Fruit fly (Drosophila melanogaster) whole organism, adult: ENCODE measurements around the gene Mlp84B.

Experiments
- CG11617 ChIP-seq: fragments of 200-800 bp; sonication (Bioruptor generic); optimal IDR thresholded peaks from 2 replicates; lab custom pipeline; 2017; ENCODE audit warnings: mild to moderate bottlenecking, missing biosample characterization, missing genetic modification reagents, missing genetic modification characterization
- CG12768 ChIP-seq: fragments of 200-800 bp; sonication (Bioruptor generic); optimal IDR thresholded peaks from 2 replicates; lab custom pipeline; 2017; ENCODE audit warnings: missing biosample characterization, missing genetic modification characterization, mild to moderate bottlenecking, moderate library complexity, missing genetic modification reagents
- CG14711 ChIP-seq: fragments of 200-800 bp; sonication (Bioruptor generic); optimal IDR thresholded peaks from 2 replicates; lab custom pipeline; 2018; ENCODE audit warnings: missing biosample characterization, mild to moderate bottlenecking, missing genetic modification characterization, moderate library complexity
- CG1620 ChIP-seq: fragments of 200-800 bp; sonication (Bioruptor generic); optimal IDR thresholded peaks from 2 replicates; lab custom pipeline; 2016; ENCODE audit warnings: missing biosample characterization, missing genetic modification characterization
- CG33017 ChIP-seq: fragments of 200-800 bp; sonication (Bioruptor generic); optimal IDR thresholded peaks from 2 replicates; lab custom pipeline; 2018; ENCODE audit warnings: missing biosample characterization, mild to moderate bottlenecking, missing genetic modification characterization, moderate library complexity
- CG5204 ChIP-seq: fragments of 200-800 bp; sonication (Bioruptor generic); optimal IDR thresholded peaks from 2 replicates; lab custom pipeline; 2016; ENCODE audit warnings: missing biosample characterization, missing genetic modification characterization
- CG7045 ChIP-seq: fragments of 200-800 bp; sonication (Bioruptor generic); optimal IDR thresholded peaks from 2 replicates; lab custom pipeline; 2017; ENCODE audit warnings: missing biosample characterization, mild to moderate bottlenecking, missing genetic modification characterization
- CG7101 ChIP-seq: fragments of 200-800 bp; sonication (Bioruptor generic); optimal IDR thresholded peaks from 2 replicates; lab custom pipeline; 2018; ENCODE audit warnings: missing biosample characterization, mild to moderate bottlenecking, missing genetic modification characterization, moderate library complexity
- Clk ChIP-seq: fragments of 200-800 bp; sonication (Bioruptor generic); optimal IDR thresholded peaks from 2 replicates; lab custom pipeline; 2017; ENCODE audit warnings: missing biosample characterization, missing genetic modification characterization
- Crg-1 ChIP-seq: fragments of 200-800 bp; sonication (Bioruptor generic); optimal IDR thresholded peaks from 2 replicates; lab custom pipeline; 2016; ENCODE audit warnings: missing biosample characterization, missing genetic modification characterization
- Hr96 ChIP-seq: fragments of 200-800 bp; sonication (Bioruptor generic); optimal IDR thresholded peaks from 2 replicates; lab custom pipeline; 2016; ENCODE audit warnings: missing biosample characterization, missing genetic modification characterization
- Mnt ChIP-seq: fragments of 200-800 bp; sonication (Bioruptor generic); optimal IDR thresholded peaks from 2 replicates; lab custom pipeline; 2016; ENCODE audit warnings: missing biosample characterization, mild to moderate bottlenecking, missing genetic modification characterization
- bab1 ChIP-seq: fragments of 200-800 bp; sonication (Bioruptor generic); optimal IDR thresholded peaks from 3 replicates; lab custom pipeline; 2019; ENCODE audit warnings: missing biosample characterization, mild to moderate bottlenecking, missing genetic modification characterization, moderate library complexity
- cic ChIP-seq: fragments of 200-800 bp; sonication (Bioruptor generic); optimal IDR thresholded peaks from 2 replicates; lab custom pipeline; 2017; ENCODE audit warnings: missing biosample characterization, mild to moderate bottlenecking, missing genetic modification characterization, moderate library complexity
- cnc ChIP-seq, 2 experiments: fragments of >200 bp; optimal IDR thresholded peaks; 2 replicates each; lab custom pipeline; 2017
- kay ChIP-seq: fragments of 200-800 bp; sonication (Bioruptor generic); peaks from one replicate; lab custom pipeline; 2016; ENCODE audit warnings: missing biosample characterization, missing genetic modification characterization, borderline replicate concordance
- ovo ChIP-seq: fragments of 200-800 bp; sonication (Bioruptor generic); optimal IDR thresholded peaks from 2 replicates; lab custom pipeline; 2016; ENCODE audit warnings: missing biosample characterization, missing genetic modification characterization
- pad ChIP-seq: fragments of 200-800 bp; sonication (Bioruptor generic); optimal IDR thresholded peaks from 3 replicates; lab custom pipeline; 2017; ENCODE audit warnings: missing biosample characterization, missing genetic modification characterization, mild to moderate bottlenecking, moderate library complexity, missing genetic modification reagents
- tj ChIP-seq: fragments of 200-800 bp; sonication (Bioruptor generic); optimal IDR thresholded peaks from 3 replicates; lab custom pipeline; 2017; ENCODE audit warnings: missing biosample characterization, mild to moderate bottlenecking, missing genetic modification characterization, moderate library complexity
- toe ChIP-seq: fragments of 200-800 bp; sonication (Bioruptor generic); optimal IDR thresholded peaks from 2 replicates; lab custom pipeline; 2016; ENCODE audit warnings: missing biosample characterization, missing genetic modification characterization

The Mlp84B gene

dm6 chr3R:7088837-7089361, 28.6 kb downstream of the Mlp84B start:
- no peak for TF ChIP-seq CG5204
- TF ChIP-seq ovo, result peak; percentile 3

dm6 chr3R:7087904-7088303, 29.6 kb downstream of the Mlp84B start:
- TF ChIP-seq CG7045 (no peak), CG11617 (GFP tag; lab: Kevin White, UChicago) (no peak)

- TF ChIP-seq cic (GFP tag; lab: Kevin White, UChicago) (no peak), bab1 (no peak), CG7101 (tag; lab: Kevin White, UChicago) (no peak), CG7045 (no peak), CG14711 (tag; lab: Kevin White, UChicago) (no peak), CG12768 (GFP tag; lab: Kevin White, UChicago) (no peak), CG5204 (no peak), cnc (optimal IDR thresholded peaks at IDR 0.05; lab: Kevin White, UChicago) (no peak), CG33017 (tag; lab: Kevin White, UChicago) (no peak), pad (GFP tag; lab: Kevin White, UChicago) (no peak), ovo (no peak), Hr96 (GFP tag; lab: Kevin White, UChicago) (no peak), Mnt (GFP tag; lab: Kevin White, UChicago) (no peak), Clk (no peak)
These were observed 30.4 kb downstream of the Mlp84B start for dm6 chr3R:7087201-7087505.

- TF ChIP-seq CG14711 (tag; lab: Kevin White, UChicago) (peak; percentile 51), tj (GFP tag; lab: Kevin White, UChicago) (peak; percentile 73), pad (GFP tag; lab: Kevin White, UChicago) (no peak), CG5204 (no peak), bab1 (peak; percentile 79), Mnt (GFP tag; lab: Kevin White, UChicago) (peak; percentile 91), toe (GFP tag; lab: Kevin White, UChicago) (no peak), CG1620 (GFP tag; lab: Kevin White, UChicago) (peak; percentile 59), CG7101 (tag; lab: Kevin White, UChicago) (peak; percentile 61), Hr96 (GFP tag; lab: Kevin White, UChicago) (peak; percentile 80), Crg-1 (GFP tag; lab: Kevin White, UChicago) (peak; percentile 84), CG12768 (GFP tag; lab: Kevin White, UChicago) (peak; percentile 43), ovo (no peak), CG11617 (GFP tag; lab: Kevin White, UChicago) (peak; percentile 73), Clk (no peak), CG33017 (tag; lab: Kevin White, UChicago) (peak; percentile 66), cic (GFP tag; lab: Kevin White, UChicago) (peak; percentile 86), kay (GFP tag; lab: Kevin White, UChicago) (no peak), cnc (optimal IDR thresholded peaks at IDR 0.05; lab: Kevin White, UChicago) (peak in 1 of 2 experiments; percentile 10), CG7045 (peak; percentile 37)
These were observed 30.9 kb downstream of the Mlp84B start, which contains the start of gene alphaTub84B for dm6 chr3R:7086377-7087200. alphaTub84B (plus strand) TSS chr3R:7086599.

DNA sequence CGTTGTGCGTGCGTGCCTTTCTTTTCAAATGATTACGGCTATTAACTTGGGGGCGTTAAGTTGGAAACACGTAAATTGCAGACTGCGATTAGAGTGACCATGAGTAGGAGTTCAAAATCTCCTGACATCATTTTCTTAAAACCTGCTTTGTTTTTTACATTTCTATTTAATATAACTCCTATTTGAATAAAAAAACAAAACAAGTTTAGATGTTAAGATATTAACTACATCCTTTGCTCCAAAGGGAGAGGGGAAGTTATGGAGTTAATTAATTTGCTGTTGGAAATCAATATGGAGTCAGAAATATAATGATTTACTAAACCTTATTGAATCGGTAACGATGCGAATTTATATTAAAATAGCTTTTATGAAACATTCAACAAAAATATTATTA, 31.6 kb downstream of the Mlp84B start, which contains the start of gene Tailor:
Gene Tailor (minus strand): TSS at position 101 of the 394 bp plus-strand sequence.
- TF ChIP-seq bab1 (no peak), CG33017 (tag; lab: Kevin White, UChicago) (no peak), CG5204 (no peak), CG7101 (tag; lab: Kevin White, UChicago) (no peak), Hr96 (GFP tag; lab: Kevin White, UChicago) (no peak), pad (GFP tag; lab: Kevin White, UChicago) (no peak), toe (GFP tag; lab: Kevin White, UChicago) (no peak)

DNA sequence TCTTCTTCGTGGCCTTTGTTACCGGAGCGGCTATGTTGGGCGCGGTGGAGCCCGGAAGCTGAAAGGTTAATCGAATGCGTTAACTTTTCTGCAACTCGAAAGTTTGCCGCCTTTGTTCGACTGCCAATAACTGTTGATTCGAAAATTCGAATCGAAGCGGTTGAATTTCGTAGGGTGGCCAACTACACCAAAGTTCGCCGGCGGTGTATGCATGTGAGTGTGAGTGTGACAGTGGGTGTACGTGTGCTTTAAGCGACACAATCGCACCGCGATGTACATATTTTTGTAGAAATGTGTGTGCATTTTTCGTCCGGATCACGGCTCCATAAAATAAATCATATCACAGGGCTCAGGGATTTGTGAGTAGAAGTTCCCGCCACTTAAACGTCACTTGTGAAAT, 32.1 kb downstream of the Mlp84B start:
- peak; percentile 87 for TF ChIP-seq CG14711 (tag; lab: Kevin White, UChicago)
- TF ChIP-seq bab1, result no peak
- no peak for TF ChIP-seq CG5204

DNA sequence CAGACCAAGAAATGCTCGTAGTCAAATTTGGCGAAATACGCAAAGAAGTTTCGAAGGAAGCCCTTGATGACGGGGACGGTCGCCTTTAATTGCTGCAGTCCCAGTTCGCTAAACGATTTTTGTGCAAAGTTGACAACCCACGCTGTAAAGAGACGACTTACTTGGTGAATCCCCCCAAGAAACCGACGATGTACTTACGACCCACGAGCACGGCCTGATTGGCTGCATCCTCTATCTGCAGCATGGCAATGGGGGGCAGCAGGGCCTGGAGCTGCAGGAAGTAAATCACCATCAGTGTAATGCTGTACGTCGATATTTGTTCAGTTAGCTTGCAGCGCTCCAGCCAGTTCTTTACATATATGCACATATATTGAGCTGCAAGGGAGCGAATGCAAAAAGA, 33.8 kb downstream of the Mlp84B start:
- TF ChIP-seq pad (GFP tag; lab: Kevin White, UChicago) (no peak), cic (GFP tag; lab: Kevin White, UChicago) (no peak), CG12768 (GFP tag; lab: Kevin White, UChicago) (no peak), CG1620 (GFP tag; lab: Kevin White, UChicago) (no peak), ovo (no peak), Hr96 (GFP tag; lab: Kevin White, UChicago) (no peak), CG7101 (tag; lab: Kevin White, UChicago) (no peak)
